Worm (Caenorhabditis elegans) whole organism, L4 larva: ENCODE data around the gene EGAP1.1.
A peak's percentile ranks its signal among the peaks of the same experiment; 100 is the strongest.

Experiments used
- F26F4.8 ChIP-seq: fragments of 200-800 bp; sonication (Bioruptor generic); conservative IDR thresholded peaks from 2 replicates; pipeline ENCODE4 v1.3.6; 2022; ENCODE audit warnings: missing genetic modification characterization, missing compliant biosample characterization
- F37D6.2 ChIP-seq: sonication (generic microtip); optimal IDR thresholded peaks from 2 replicates; lab custom pipeline; 2016; ENCODE audit warnings: mild to moderate bottlenecking, missing genetic modification characterization, missing compliant biosample characterization
- F44E2.7 ChIP-seq: fragments of 200-800 bp; sonication (Bioruptor generic); IDR thresholded peaks from 2 replicates; pipeline ENCODE4 v2.1.2; 2022; ENCODE audit warnings: missing genetic modification characterization, missing compliant biosample characterization
- F49E8.2 ChIP-seq: sonication (generic microtip); optimal IDR thresholded peaks from 2 replicates; lab custom pipeline; 2016; ENCODE audit warnings: missing compliant biosample characterization, mild to moderate bottlenecking, missing genetic modification characterization, borderline replicate concordance
- T26A8.4 ChIP-seq: fragments of 200-800 bp; sonication (Bioruptor generic); IDR thresholded peaks from 2 replicates; pipeline ENCODE4 v1.3.6; 2022; ENCODE audit warnings: missing genetic modification characterization, missing compliant biosample characterization
- Y48G9A.11 ChIP-seq: fragments of 200-800 bp; sonication (Bioruptor generic); IDR thresholded peaks from 2 replicates; pipeline ENCODE4 v1.3.6; 2022; ENCODE audit warnings: missing genetic modification reagents, missing genetic modification characterization, missing compliant biosample characterization
- Y5F2A.4 ChIP-seq: fragments of 200-800 bp; sonication (Bioruptor generic); optimal IDR thresholded peaks from 2 replicates; lab custom pipeline; 2018; ENCODE audit warnings: mild to moderate bottlenecking, missing genetic modification characterization, missing compliant biosample characterization
- Y75B8A.6 ChIP-seq: fragments of 200-800 bp; sonication (Bioruptor generic); IDR thresholded peaks from 2 replicates; pipeline ENCODE4 v1.3.6; 2022; ENCODE audit warnings: missing genetic modification reagents, missing genetic modification characterization, missing compliant biosample characterization
- ZK337.2 ChIP-seq: fragments of 200-800 bp; sonication (Bioruptor generic); IDR thresholded peaks from 2 replicates; pipeline ENCODE4 v1.3.6; 2022; ENCODE audit warnings: missing genetic modification reagents, missing genetic modification characterization, missing compliant biosample characterization
- aha-1 ChIP-seq: fragments of 150-350 bp; peaks from one replicate; lab custom pipeline; 2014; ENCODE audit warnings: missing biosample characterization, missing genetic modification characterization
- aly-2 ChIP-seq: sonication (generic microtip); optimal IDR thresholded peaks from 2 replicates; lab custom pipeline; 2018; ENCODE audit warnings: missing biosample characterization, missing genetic modification characterization
- ceh-20 ChIP-seq: fragments of 200-800 bp; sonication (Bioruptor generic); IDR thresholded peaks from 2 replicates; pipeline ENCODE4 v1.3.6; 2022; ENCODE audit warnings: missing genetic modification reagents, missing genetic modification characterization, missing compliant biosample characterization
- ceh-28 ChIP-seq: fragments of 150-350 bp; optimal IDR thresholded peaks from 2 replicates; lab custom pipeline; 2014; ENCODE audit warnings: missing biosample characterization, missing genetic modification reagents, missing genetic modification characterization
- ceh-62 ChIP-seq: sonication (generic microtip); optimal IDR thresholded peaks from 2 replicates; lab custom pipeline; 2017; ENCODE audit warnings: missing biosample characterization, missing genetic modification characterization
- cey-2 ChIP-seq: sonication (generic microtip); optimal IDR thresholded peaks from 3 replicates; lab custom pipeline; 2017; ENCODE audit warnings: missing genetic modification characterization, mild to moderate bottlenecking, missing compliant biosample characterization, antibody characterized with exemption, borderline replicate concordance; ENCODE audit not compliant: insufficient read depth
- daf-8 ChIP-seq: fragments of 200-800 bp; sonication (Bioruptor generic); IDR thresholded peaks from 2 replicates; pipeline ENCODE4 v1.3.6; 2022; ENCODE audit warnings: missing genetic modification characterization, missing compliant biosample characterization
- dmd-9 ChIP-seq: fragments of 200-800 bp; sonication (Bioruptor generic); IDR thresholded peaks from 2 replicates; pipeline ENCODE4 v1.3.6; 2022; ENCODE audit warnings: missing genetic modification reagents, missing genetic modification characterization, missing compliant biosample characterization
- dpl-1 ChIP-seq: fragments of 150-350 bp; optimal IDR thresholded peaks from 2 replicates; lab custom pipeline; 2014; ENCODE audit warnings: missing biosample characterization, missing genetic modification reagents, missing genetic modification characterization
- dve-1 ChIP-seq: sonication (generic microtip); optimal IDR thresholded peaks from 2 replicates; lab custom pipeline; 2017; ENCODE audit warnings: antibody characterized with exemption, mild to moderate bottlenecking, missing genetic modification characterization, missing compliant biosample characterization; ENCODE audit not compliant: insufficient read depth
- egl-27 ChIP-seq: sonication (generic microtip); optimal IDR thresholded peaks from 3 replicates; lab custom pipeline; 2017; ENCODE audit warnings: missing biosample characterization, missing genetic modification reagents, missing genetic modification characterization
- egl-43 ChIP-seq: fragments of 200-800 bp; sonication (Bioruptor generic); IDR thresholded peaks from 2 replicates; pipeline ENCODE4 v1.3.6; 2022; ENCODE audit warnings: missing genetic modification reagents, missing genetic modification characterization, missing compliant biosample characterization
- fos-1 ChIP-seq: fragments of 150-350 bp; optimal IDR thresholded peaks from 2 replicates; lab custom pipeline; 2014; ENCODE audit warnings: missing biosample characterization, missing genetic modification characterization
- gei-8 ChIP-seq: fragments of 200-800 bp; sonication (Bioruptor generic); optimal IDR thresholded peaks from 2 replicates; lab custom pipeline; 2018; ENCODE audit warnings: mild to moderate bottlenecking, missing genetic modification characterization, missing compliant biosample characterization
- hif-1 ChIP-seq, 2 experiments: sonication (generic microtip); optimal IDR thresholded peaks; 2 replicates each; lab custom pipeline; 2016 to 2017; ENCODE audit warnings: missing compliant biosample characterization in 2 of 2, missing genetic modification characterization in 2 of 2, missing genetic modification reagents in 2 of 2, missing genotype in 2 of 2, mild to moderate bottlenecking in 1 of 2
- hlh-30 ChIP-seq: sonication (generic microtip); optimal IDR thresholded peaks from 2 replicates; lab custom pipeline; 2017; ENCODE audit warnings: antibody characterized with exemption, mild to moderate bottlenecking, missing genetic modification characterization, missing compliant biosample characterization; ENCODE audit not compliant: insufficient read depth
- lim-7 ChIP-seq: fragments of 200-800 bp; sonication (Bioruptor generic); IDR thresholded peaks from 2 replicates; pipeline ENCODE4 v1.3.6; 2022; ENCODE audit warnings: missing genetic modification characterization, missing compliant biosample characterization
- lin-1 ChIP-seq: fragments of 200-800 bp; sonication (Bioruptor generic); IDR thresholded peaks from 2 replicates; pipeline ENCODE4 v1.3.6; 2022; ENCODE audit warnings: missing genetic modification reagents, missing genetic modification characterization, missing compliant biosample characterization
- lin-13 ChIP-seq: fragments of 150-350 bp; optimal IDR thresholded peaks from 2 replicates; lab custom pipeline; 2014; ENCODE audit warnings: missing biosample characterization, missing genetic modification reagents, missing genetic modification characterization
- lin-29 ChIP-seq: fragments of 200-800 bp; sonication (Bioruptor generic); IDR thresholded peaks from 2 replicates; pipeline ENCODE4 v1.3.6; 2022; ENCODE audit warnings: missing genetic modification reagents, missing genetic modification characterization, missing compliant biosample characterization
- lin-39 ChIP-seq: fragments of 150-350 bp; optimal IDR thresholded peaks from 2 replicates; lab custom pipeline; 2014; ENCODE audit warnings: missing biosample characterization, missing genetic modification reagents, missing genetic modification characterization
- lsy-2 ChIP-seq, 2 experiments: fragments of 150-350 bp in 1 of 2; sonication (generic microtip) in 1 of 2; optimal IDR thresholded peaks; 2 replicates each; lab custom pipeline; 2014 to 2017; ENCODE audit warnings: missing biosample characterization in 2 of 2, missing genetic modification characterization in 2 of 2
- mxl-2 ChIP-seq: fragments of 200-800 bp; sonication (Bioruptor generic); conservative IDR thresholded peaks from 2 replicates; pipeline ENCODE4 v1.3.6; 2022; ENCODE audit warnings: missing genetic modification reagents, missing genetic modification characterization, missing compliant biosample characterization
- nhr-10 ChIP-seq: fragments of 150-350 bp; optimal IDR thresholded peaks from 2 replicates; lab custom pipeline; 2014; ENCODE audit warnings: missing biosample characterization, missing genetic modification characterization
- nhr-102 ChIP-seq: sonication (generic microtip); optimal IDR thresholded peaks from 2 replicates; lab custom pipeline; 2016; ENCODE audit warnings: mild to moderate bottlenecking, missing genetic modification characterization, moderate library complexity, missing compliant biosample characterization
- nhr-11 ChIP-seq: fragments of 150-350 bp; optimal IDR thresholded peaks from 2 replicates; lab custom pipeline; 2014; ENCODE audit warnings: missing biosample characterization, missing genetic modification characterization
- nhr-25 ChIP-seq: sonication (generic microtip); optimal IDR thresholded peaks from 2 replicates; lab custom pipeline; 2017; ENCODE audit warnings: missing genetic modification characterization, mild to moderate bottlenecking, missing compliant biosample characterization, antibody characterized with exemption, moderate library complexity, borderline replicate concordance; ENCODE audit not compliant: insufficient read depth
- nhr-42 ChIP-seq: fragments of 200-800 bp; sonication (Bioruptor generic); IDR thresholded peaks from 2 replicates; pipeline ENCODE4 v1.3.6; 2022; ENCODE audit warnings: missing genetic modification characterization, missing compliant biosample characterization
- nhr-48 ChIP-seq: sonication (generic microtip); optimal IDR thresholded peaks from 2 replicates; lab custom pipeline; 2016; ENCODE audit warnings: mild to moderate bottlenecking, missing genetic modification characterization, missing compliant biosample characterization
- nhr-76 ChIP-seq: fragments of 150-350 bp; optimal IDR thresholded peaks from 2 replicates; lab custom pipeline; 2014; ENCODE audit warnings: missing biosample characterization, missing genetic modification characterization
- pha-4 ChIP-seq, 2 experiments: fragments of 150-350 bp in 1 of 2; fragments of 200-800 bp in 1 of 2; sonication (Bioruptor generic) in 1 of 2; IDR thresholded peaks in 1 of 2; optimal IDR thresholded peaks in 1 of 2; 2 replicates each; pipeline versions ENCODE4 v1.3.6 to Lab custom; 2014 to 2022; ENCODE audit warnings: missing genetic modification characterization in 2 of 2, missing genetic modification reagents in 2 of 2, missing biosample characterization in 1 of 2, missing compliant biosample characterization in 1 of 2
- php-3 ChIP-seq: fragments of 200-800 bp; sonication (Bioruptor generic); IDR thresholded peaks from 2 replicates; pipeline ENCODE4 v1.3.6; 2022; ENCODE audit warnings: missing genetic modification reagents, missing genetic modification characterization, missing compliant biosample characterization
- pqm-1 ChIP-seq: sonication (generic microtip); optimal IDR thresholded peaks from 2 replicates; lab custom pipeline; 2017; ENCODE audit warnings: missing biosample characterization, missing genetic modification characterization
- rbr-2 ChIP-seq: sonication (generic microtip); optimal IDR thresholded peaks from 2 replicates; lab custom pipeline; 2016; ENCODE audit warnings: missing genotype, missing genetic modification characterization, missing compliant biosample characterization
- set-16 ChIP-seq: fragments of 200-800 bp; sonication (Bioruptor generic); IDR thresholded peaks from 2 replicates; pipeline ENCODE4 v1.3.6; 2022; ENCODE audit warnings: missing genetic modification reagents, missing genetic modification characterization, missing compliant biosample characterization
- skn-1 ChIP-seq: fragments of 150-350 bp; optimal IDR thresholded peaks from 2 replicates; lab custom pipeline; 2014; ENCODE audit warnings: missing biosample characterization, missing genetic modification characterization
- spr-1 ChIP-seq: sonication (generic microtip); optimal IDR thresholded peaks from 2 replicates; lab custom pipeline; 2016; ENCODE audit warnings: mild to moderate bottlenecking, missing genetic modification characterization, missing compliant biosample characterization
- unc-130 ChIP-seq: sonication (generic microtip); optimal IDR thresholded peaks from 2 replicates; lab custom pipeline; 2016; ENCODE audit warnings: missing genetic modification reagents, missing genetic modification characterization, missing compliant biosample characterization
- unc-62 ChIP-seq, 3 experiments: fragments of 150-350 bp in 1 of 3; sonication (generic microtip); optimal IDR thresholded peaks in 2 of 3; peaks in 1 of 3; 1 replicate in 1 of 3; 2 replicates in 2 of 3; lab custom pipeline; 2014 to 2017; ENCODE audit warnings: missing biosample characterization in 3 of 3, missing genetic modification characterization in 3 of 3, missing genetic modification reagents in 3 of 3, missing genotype in 1 of 3
- vab-7 ChIP-seq: fragments of 200-800 bp; sonication (Bioruptor generic); IDR thresholded peaks from 2 replicates; pipeline ENCODE4 v1.3.6; 2022; ENCODE audit warnings: missing genetic modification reagents, missing genetic modification characterization, missing compliant biosample characterization
- zip-11 ChIP-seq: fragments of 200-800 bp; sonication (Bioruptor generic); IDR thresholded peaks from 2 replicates; pipeline ENCODE4 v1.3.6; 2022; ENCODE audit warnings: missing genetic modification characterization, missing compliant biosample characterization

The EGAP1.1 gene

DNA sequence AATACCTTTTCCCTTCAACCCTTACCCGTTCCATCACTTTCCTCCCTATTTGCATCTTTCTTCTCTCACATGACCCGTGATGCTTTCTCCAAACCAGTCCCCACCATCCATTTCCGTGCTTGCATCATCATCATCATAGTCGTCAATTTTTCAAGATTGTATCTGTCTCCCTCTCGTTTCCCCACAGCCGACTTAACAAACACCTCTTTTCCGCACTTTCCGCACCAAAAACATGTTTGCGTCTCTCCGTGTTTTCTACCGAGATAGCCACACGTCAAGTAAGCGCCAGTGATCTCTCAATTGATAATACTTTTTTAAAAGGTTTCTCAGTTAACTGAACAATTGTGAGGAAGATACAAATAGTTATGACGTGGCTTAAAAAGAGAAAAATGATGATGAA is 993 bp upstream of the EGAP1.1 start (continued):
- TF ChIP-seq nhr-48 (tag; lab: Kevin White, UChicago) (peak; percentile 84), skn-1 (tag; lab: Kevin White, UChicago) (no peak), unc-130 (GFP tag; lab: Kevin White, UChicago) (no peak), vab-7 (GFP tag; lab: Robert Waterston, UW) (no peak), lin-13 (GFP tag; lab: Kevin White, UChicago) (no peak), lin-39 (tag; lab: Kevin White, UChicago) (peak; percentile 64), ceh-20 (GFP tag; lab: Robert Waterston, UW) (peak; percentile 67), egl-27 (no peak), lsy-2 (tag; optimal IDR thresholded peaks at IDR 0.05; lab: Kevin White, UChicago) (peak; percentile 35 to 72), lim-7 (no peak), nhr-76 (tag; lab: Kevin White, UChicago) (no peak), nhr-11 (peak; percentile 64), nhr-10 (tag; lab: Kevin White, UChicago) (no peak), set-16 (GFP tag; lab: Robert Waterston, UW) (no peak), ceh-28 (peak; percentile 0), pha-4 (GFP tag; IDR thresholded peaks at IDR 0.05; lab: Robert Waterston, UW) (no peak), pha-4 (tag; optimal IDR thresholded peaks at IDR 0.05; lab: Kevin White, UChicago) (no peak), unc-62 (GFP tag; optimal IDR thresholded peaks at IDR 0.05 in 1 of 2; lab: Kevin White, UChicago) (peak in 1 of 2 experiments; percentile 99), unc-62 (tag; optimal IDR thresholded peaks at IDR 0.05; lab: Kevin White, UChicago) (no peak), Y48G9A.11 (GFP tag; lab: Robert Waterston, UW) (no peak), dve-1 (tag; lab: Kevin White, UChicago) (peak; percentile 91), nhr-42 (GFP tag; lab: Robert Waterston, UW) (no peak), F49E8.2 (tag; lab: Kevin White, UChicago) (no peak), aha-1 (peak; percentile 70), nhr-25 (tag; lab: Kevin White, UChicago) (peak; percentile 7), lin-29 (no peak), hlh-30 (tag; lab: Kevin White, UChicago) (peak; percentile 93), dmd-9 (no peak), ceh-62 (no peak), zip-11 (GFP tag; lab: Robert Waterston, UW) (no peak), php-3 (GFP tag; lab: Robert Waterston, UW) (no peak), rbr-2 (tag; lab: Kevin White, UChicago) (peak; percentile 66), dpl-1 (GFP tag; lab: Kevin White, UChicago) (peak; percentile 31), Y75B8A.6 (GFP tag; lab: Robert Waterston, UW) (no peak), egl-43 (GFP tag; lab: Robert Waterston, UW) (no peak), cey-2 (peak; percentile 85), T26A8.4 (GFP tag; lab: Robert Waterston, UW) (peak; percentile 67; the same call in 1 of the 2 replicates), lin-1 (GFP tag; lab: Robert Waterston, UW) (0 out of 2 replicates have a peak, but pooled peaks have one; percentile 40), pqm-1 (tag; lab: Kevin White, UChicago) (no peak), F37D6.2 (tag; lab: Kevin White, UChicago) (no peak), F44E2.7 (GFP tag; lab: Robert Waterston, UW) (no peak), Y5F2A.4 (GFP tag; lab: Kevin White, UChicago) (no peak), ZK337.2 (GFP tag; lab: Robert Waterston, UW) (no peak), hif-1 (tag; optimal IDR thresholded peaks at IDR 0.05; lab: Kevin White, UChicago) (peak in 1 of 2 experiments; percentile 53), aly-2 (tag; lab: Kevin White, UChicago) (no peak), daf-8 (GFP tag; lab: Robert Waterston, UW) (no peak), mxl-2 (GFP tag; lab: Robert Waterston, UW) (no peak), spr-1 (tag; lab: Kevin White, UChicago) (peak; percentile 54), F26F4.8 (GFP tag; lab: Robert Waterston, UW) (no peak), nhr-102 (tag; lab: Kevin White, UChicago) (peak; percentile 24), gei-8 (GFP tag; lab: Kevin White, UChicago) (no peak), fos-1 (tag; lab: Kevin White, UChicago) (no peak)
